Fruit fly (Drosophila melanogaster) whole organism, embryonic: ENCODE measurements around the gene AGO2.

ENCODE experiments used
- Atf3 ChIP-seq: fragments of 200-800 bp; sonication (Bioruptor generic); optimal IDR thresholded peaks from 3 replicates; lab custom pipeline; 2016; ENCODE audit warnings: missing biosample characterization, missing genetic modification characterization
- Awh ChIP-seq: fragments of 200-800 bp; sonication (Bioruptor generic); IDR thresholded peaks from 2 replicates; pipeline ENCODE4, ENCODE4 v1.3.6; 2022; ENCODE audit warnings: missing biosample characterization, missing genetic modification characterization
- CG10209 ChIP-seq: fragments of 200-800 bp; sonication (Bioruptor generic); optimal IDR thresholded peaks from 3 replicates; lab custom pipeline; 2017; ENCODE audit warnings: missing biosample characterization, mild to moderate bottlenecking, missing genetic modification characterization, missing genetic modification reagents
- CG12769 ChIP-seq: fragments of 200-800 bp; sonication (Bioruptor generic); optimal IDR thresholded peaks from 2 replicates; lab custom pipeline; 2019; ENCODE audit warnings: missing biosample characterization, mild to moderate bottlenecking, missing genetic modification characterization, moderate library complexity
- CG13894 ChIP-seq: fragments of 200-800 bp; sonication (Bioruptor generic); optimal IDR thresholded peaks from 3 replicates; lab custom pipeline; 2018; ENCODE audit warnings: missing biosample characterization, mild to moderate bottlenecking, missing genetic modification characterization, moderate library complexity
- CG14667 ChIP-seq: fragments of 200-800 bp; sonication (Bioruptor generic); IDR thresholded peaks from 2 replicates; pipeline ENCODE4 v1.3.6; 2022; ENCODE audit warnings: missing biosample characterization, missing genetic modification characterization
- CG16815 ChIP-seq: fragments of 200-800 bp; sonication (Bioruptor generic); optimal IDR thresholded peaks from 3 replicates; lab custom pipeline; 2017; ENCODE audit warnings: missing biosample characterization, mild to moderate bottlenecking, missing genetic modification characterization
- CG17912 ChIP-seq: fragments of 200-800 bp; sonication (Bioruptor generic); optimal IDR thresholded peaks from 2 replicates; lab custom pipeline; 2018; ENCODE audit warnings: missing biosample characterization, mild to moderate bottlenecking, missing genetic modification characterization
- CG18011 ChIP-seq: fragments of 200-800 bp; sonication (Bioruptor generic); optimal IDR thresholded peaks from 2 replicates; lab custom pipeline; 2017; ENCODE audit warnings: missing biosample characterization, missing genetic modification characterization, mild to moderate bottlenecking, moderate library complexity, missing genotype
- CG18619 ChIP-seq: fragments of 200-800 bp; sonication (Bioruptor generic); optimal IDR thresholded peaks from 3 replicates; lab custom pipeline; 2017; ENCODE audit warnings: missing biosample characterization, mild to moderate bottlenecking, missing genetic modification characterization
- CG31365 ChIP-seq: fragments of 200-800 bp; sonication (Bioruptor generic); optimal IDR thresholded peaks from 2 replicates; lab custom pipeline; 2018; ENCODE audit warnings: missing biosample characterization, mild to moderate bottlenecking, missing genetic modification characterization
- CG3407 ChIP-seq: fragments of 200-800 bp; sonication (Bioruptor generic); optimal IDR thresholded peaks from 2 replicates; lab custom pipeline; 2018; ENCODE audit warnings: missing biosample characterization, mild to moderate bottlenecking, missing genetic modification characterization
- CG3995 ChIP-seq: fragments of 200-800 bp; sonication (Bioruptor generic); optimal IDR thresholded peaks from 3 replicates; lab custom pipeline; 2016; ENCODE audit warnings: missing biosample characterization, missing genetic modification characterization
- CG4617 ChIP-seq: fragments of 200-800 bp; sonication (Bioruptor generic); optimal IDR thresholded peaks from 3 replicates; lab custom pipeline; 2016; ENCODE audit warnings: missing biosample characterization, missing genetic modification characterization, borderline replicate concordance
- CG6683 ChIP-seq: fragments of 200-800 bp; sonication (Bioruptor generic); optimal IDR thresholded peaks from 2 replicates; lab custom pipeline; 2017; ENCODE audit warnings: missing biosample characterization, mild to moderate bottlenecking, missing genetic modification characterization, missing genetic modification reagents
- CG6813 ChIP-seq: fragments of 200-800 bp; sonication (Bioruptor generic); optimal IDR thresholded peaks from 2 replicates; lab custom pipeline; 2017; ENCODE audit warnings: missing biosample characterization, missing genetic modification characterization, mild to moderate bottlenecking, moderate library complexity, missing genetic modification reagents
- CG7963 ChIP-seq: fragments of 200-800 bp; sonication (Bioruptor generic); IDR thresholded peaks from 3 replicates; pipeline ENCODE4 v1.3.6; 2022; ENCODE audit warnings: missing biosample characterization, missing genetic modification characterization; ENCODE audit not compliant: partially characterized antibody
- CG9609 ChIP-seq: fragments of 200-800 bp; sonication (Bioruptor generic); optimal IDR thresholded peaks from 3 replicates; lab custom pipeline; 2016; ENCODE audit warnings: missing biosample characterization, missing genetic modification characterization
- CG9727 ChIP-seq: fragments of 200-800 bp; sonication (Bioruptor generic); optimal IDR thresholded peaks from 3 replicates; lab custom pipeline; 2017; ENCODE audit warnings: missing biosample characterization, mild to moderate bottlenecking, missing genetic modification characterization
- CHES-1-like ChIP-seq: fragments of 200-800 bp; sonication (Bioruptor generic); optimal IDR thresholded peaks from 2 replicates; lab custom pipeline; 2016; ENCODE audit warnings: missing biosample characterization, missing genetic modification characterization
- CoRest ChIP-seq: fragments of 200-800 bp; sonication (Bioruptor generic); optimal IDR thresholded peaks from 3 replicates; lab custom pipeline; 2018; ENCODE audit warnings: missing biosample characterization, mild to moderate bottlenecking, missing genetic modification characterization, moderate library complexity
- D19A ChIP-seq: fragments of 200-800 bp; optimal IDR thresholded peaks from 3 replicates; lab custom pipeline; 2019; ENCODE audit warnings: missing biosample characterization, mild to moderate bottlenecking, missing genetic modification characterization, moderate library complexity
- Deaf1 ChIP-seq: fragments of 200-800 bp; optimal IDR thresholded peaks from 3 replicates; lab custom pipeline; 2019; ENCODE audit warnings: missing biosample characterization, mild to moderate bottlenecking, missing genetic modification characterization, moderate library complexity
- HLH3B ChIP-seq: fragments of 200-800 bp; sonication (Bioruptor generic); IDR thresholded peaks from 2 replicates; pipeline ENCODE4 v1.3.6; 2022; ENCODE audit warnings: missing biosample characterization, missing genetic modification characterization
- HLH4C ChIP-seq: fragments of 200-800 bp; sonication (Bioruptor generic); IDR thresholded peaks from 3 replicates; pipeline ENCODE4 v1.3.6; 2022; ENCODE audit warnings: missing biosample characterization, missing genetic modification characterization; ENCODE audit not compliant: partially characterized antibody
- Hr39 ChIP-seq: fragments of >200 bp; optimal IDR thresholded peaks from 2 replicates; lab custom pipeline; 2017
- Jarid2 ChIP-seq: fragments of 200-800 bp; sonication (Bioruptor generic); optimal IDR thresholded peaks from 3 replicates; lab custom pipeline; 2017; ENCODE audit warnings: mild to moderate bottlenecking, missing biosample characterization, missing genetic modification reagents, missing genetic modification characterization
- Kr ChIP-seq: fragments of 200-800 bp; sonication (Bioruptor generic); optimal IDR thresholded peaks from 2 replicates; lab custom pipeline; 2017; ENCODE audit warnings: missing biosample characterization, mild to moderate bottlenecking, missing genetic modification characterization
- Pdp1 ChIP-seq, 2 experiments: fragments of 200-800 bp; sonication (Bioruptor generic); optimal IDR thresholded peaks; 3 replicates each; lab custom pipeline; 2016; ENCODE audit warnings: missing biosample characterization in 2 of 2, missing genetic modification characterization in 2 of 2, mild to moderate bottlenecking in 1 of 2, moderate library complexity in 1 of 2
- Side ChIP-seq: fragments of 200-800 bp; sonication (Bioruptor generic); optimal IDR thresholded peaks from 2 replicates; lab custom pipeline; 2016; ENCODE audit warnings: missing biosample characterization, missing genetic modification characterization
- Sox100B ChIP-seq: fragments of 200-800 bp; sonication (Bioruptor generic); optimal IDR thresholded peaks from 3 replicates; lab custom pipeline; 2018; ENCODE audit warnings: missing biosample characterization, mild to moderate bottlenecking, missing genetic modification characterization
- aop ChIP-seq: fragments of 200-800 bp; sonication (Bioruptor generic); IDR thresholded peaks from 2 replicates; pipeline ENCODE4 v1.3.6; 2022; ENCODE audit warnings: missing biosample characterization, missing genetic modification characterization
- ase ChIP-seq: fragments of 200-800 bp; sonication (Bioruptor generic); IDR thresholded peaks from 3 replicates; pipeline ENCODE4 v1.3.6; 2022; ENCODE audit warnings: missing biosample characterization, missing genetic modification characterization
- chn ChIP-seq: fragments of 200-800 bp; sonication (Bioruptor generic); optimal IDR thresholded peaks from 2 replicates; lab custom pipeline; 2016; ENCODE audit warnings: missing biosample characterization, missing genetic modification characterization
- crp ChIP-seq, 2 experiments: fragments of 200-800 bp; sonication (Bioruptor generic); optimal IDR thresholded peaks; 2 replicates in 1 of 2; 3 replicates in 1 of 2; lab custom pipeline; 2017; ENCODE audit warnings: missing biosample characterization in 2 of 2, missing genetic modification characterization in 2 of 2, mild to moderate bottlenecking in 1 of 2, moderate library complexity in 1 of 2
- dimm ChIP-seq: fragments of 200-800 bp; sonication (Bioruptor generic); IDR thresholded peaks from 2 replicates; pipeline ENCODE4 v1.3.6; 2022; ENCODE audit warnings: missing biosample characterization, missing genetic modification characterization
- eve ChIP-seq, 2 experiments: fragments of >200 bp; optimal IDR thresholded peaks; 2 replicates each; lab custom pipeline; 2017; ENCODE audit warnings: missing biosample characterization in 2 of 2, missing genetic modification characterization in 2 of 2
- fd64A ChIP-seq: fragments of 200-800 bp; sonication (Bioruptor generic); optimal IDR thresholded peaks from 3 replicates; lab custom pipeline; 2018; ENCODE audit warnings: missing biosample characterization, mild to moderate bottlenecking, missing genetic modification characterization
- maf-S ChIP-seq: fragments of 200-800 bp; sonication (Bioruptor generic); optimal IDR thresholded peaks from 2 replicates; lab custom pipeline; 2016; ENCODE audit warnings: missing biosample characterization, missing genetic modification characterization
- nom ChIP-seq: fragments of 200-800 bp; sonication (Bioruptor generic); optimal IDR thresholded peaks from 2 replicates; lab custom pipeline; 2017; ENCODE audit warnings: missing biosample characterization, missing genetic modification characterization, mild to moderate bottlenecking, moderate library complexity, missing genetic modification reagents
- org-1 ChIP-seq: fragments of 200-800 bp; sonication (Bioruptor generic); optimal IDR thresholded peaks from 2 replicates; lab custom pipeline; 2017; ENCODE audit warnings: missing biosample characterization, missing genetic modification characterization
- pho ChIP-seq: fragments of 200-800 bp; sonication (Bioruptor generic); optimal IDR thresholded peaks from 2 replicates; lab custom pipeline; 2016; ENCODE audit warnings: missing biosample characterization, missing genetic modification characterization
- repo ChIP-seq: fragments of 200-800 bp; sonication (Bioruptor generic); optimal IDR thresholded peaks from 2 replicates; lab custom pipeline; 2016; ENCODE audit warnings: missing biosample characterization, missing genetic modification characterization
- ro ChIP-seq: fragments of 200-800 bp; sonication (Bioruptor generic); IDR thresholded peaks from 2 replicates; pipeline ENCODE4 v1.3.6; 2022; ENCODE audit warnings: missing biosample characterization, missing genetic modification characterization
- schlank ChIP-seq: fragments of 200-800 bp; sonication (Bioruptor generic); optimal IDR thresholded peaks from 2 replicates; lab custom pipeline; 2018; ENCODE audit warnings: missing biosample characterization, mild to moderate bottlenecking, missing genetic modification characterization
- seq ChIP-seq: fragments of 200-800 bp; sonication (Bioruptor generic); IDR thresholded peaks from 2 replicates; pipeline ENCODE4 v1.3.6; 2022; ENCODE audit warnings: missing biosample characterization, missing genetic modification characterization
- slou ChIP-seq: fragments of 200-800 bp; sonication (Bioruptor generic); optimal IDR thresholded peaks from 3 replicates; lab custom pipeline; 2016; ENCODE audit warnings: missing biosample characterization, missing genetic modification characterization
- tap ChIP-seq: fragments of 200-800 bp; optimal IDR thresholded peaks from 3 replicates; lab custom pipeline; 2019; ENCODE audit warnings: missing biosample characterization, mild to moderate bottlenecking, missing genetic modification characterization, moderate library complexity
- tx ChIP-seq: fragments of 200-800 bp; sonication (Bioruptor generic); optimal IDR thresholded peaks from 2 replicates; lab custom pipeline; 2016; ENCODE audit warnings: missing biosample characterization, missing genetic modification characterization
- unpg ChIP-seq: fragments of 200-800 bp; sonication (Bioruptor generic); optimal IDR thresholded peaks from 3 replicates; lab custom pipeline; 2018; ENCODE audit warnings: missing biosample characterization, mild to moderate bottlenecking, missing genetic modification characterization, moderate library complexity
- zfh2 ChIP-seq: fragments of 200-800 bp; sonication (Bioruptor generic); optimal IDR thresholded peaks from 2 replicates; lab custom pipeline; 2016; ENCODE audit warnings: missing biosample characterization, missing genetic modification characterization

AGO2 gene

DNA sequence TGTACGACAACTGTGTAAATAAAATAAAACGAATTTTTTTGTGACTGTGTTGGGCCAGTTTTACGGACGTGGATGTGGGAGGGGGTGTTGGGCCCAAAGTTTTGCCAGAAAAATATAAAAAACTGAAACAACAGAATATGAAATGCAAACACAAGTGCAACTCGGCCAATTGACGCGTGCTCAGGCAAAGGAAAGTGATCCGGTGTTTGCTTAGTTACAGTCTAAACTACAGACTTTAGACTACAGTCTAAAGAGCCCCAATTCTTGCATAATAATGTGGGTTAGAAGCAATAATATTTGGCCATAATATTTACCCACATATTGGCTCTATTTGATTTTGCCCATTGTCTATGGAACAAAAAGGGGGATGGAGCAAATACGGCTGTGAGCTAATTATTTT lies 5.1 kb upstream of the AGO2 start (continued):
- TF ChIP-seq Awh (GFP tag; lab: Robert Waterston, UW) = no peak
- TF ChIP-seq D19A (tag; lab: Kevin White, UChicago) = no peak
- TF ChIP-seq CG12769 (tag; lab: Kevin White, UChicago) = peak; percentile 57
- no peak for TF ChIP-seq Deaf1 (tag; lab: Kevin White, UChicago)
- TF ChIP-seq Pdp1 (GFP tag; optimal IDR thresholded peaks at IDR 0.05; lab: Kevin White, UChicago) = peak in 1 of 2 experiments; percentile 34
- TF ChIP-seq tx (GFP tag; lab: Kevin White, UChicago) = no peak
- no peak for TF ChIP-seq CHES-1-like (GFP tag; lab: Kevin White, UChicago)
- no peak for TF ChIP-seq Jarid2 (GFP tag; lab: Kevin White, UChicago)
- TF ChIP-seq Sox100B (GFP tag; lab: Kevin White, UChicago) = no peak
- TF ChIP-seq tap (tag; lab: Kevin White, UChicago) = no peak
- TF ChIP-seq CG7963 (GFP tag; lab: Robert Waterston, UW) = no peak
- no peak for TF ChIP-seq zfh2
- TF ChIP-seq CG10209 (GFP tag; lab: Kevin White, UChicago) = peak; percentile 45
- peak; percentile 57 for TF ChIP-seq schlank (tag; lab: Kevin White, UChicago)
- TF ChIP-seq fd64A = no peak
- TF ChIP-seq CG9609 = no peak
- no peak for TF ChIP-seq CG6683 (GFP tag; lab: Kevin White, UChicago)
- TF ChIP-seq dimm (GFP tag; lab: Robert Waterston, UW) = no peak
- TF ChIP-seq CG3995 (GFP tag; lab: Kevin White, UChicago) = no peak
- no peak for TF ChIP-seq chn
- TF ChIP-seq CG18011 (GFP tag; lab: Kevin White, UChicago) = no peak
- TF ChIP-seq repo (GFP tag; lab: Kevin White, UChicago) = no peak
- TF ChIP-seq nom (GFP tag; lab: Kevin White, UChicago) = no peak
- TF ChIP-seq org-1 (GFP tag; lab: Kevin White, UChicago) = peak; percentile 37
- peak; percentile 11 for TF ChIP-seq CG18619
- no peak for TF ChIP-seq CG16815 (GFP tag; lab: Kevin White, UChicago)
- TF ChIP-seq pho (GFP tag; lab: Kevin White, UChicago) = no peak
- TF ChIP-seq unpg (GFP tag; lab: Kevin White, UChicago) = peak; percentile 7
- TF ChIP-seq CG14667 (GFP tag; lab: Robert Waterston, UW) = no peak
- peak; percentile 15 for TF ChIP-seq Side (GFP tag; lab: Kevin White, UChicago)
- TF ChIP-seq crp (GFP tag; optimal IDR thresholded peaks at IDR 0.05; lab: Kevin White, UChicago) = no peak
- TF ChIP-seq HLH3B = no peak
- TF ChIP-seq CG17912 = no peak
- TF ChIP-seq aop (GFP tag; lab: Robert Waterston, UW) = no peak
- no peak for TF ChIP-seq slou
- TF ChIP-seq seq = 0 out of 2 replicates have a peak, but pooled peaks have one; percentile 19
- TF ChIP-seq CG6813 (GFP tag; lab: Kevin White, UChicago) = peak; percentile 67
- TF ChIP-seq ase (GFP tag; lab: Robert Waterston, UW) = no peak
- TF ChIP-seq Hr39 = no peak
- TF ChIP-seq CG31365 (tag; lab: Kevin White, UChicago) = no peak
- no peak for TF ChIP-seq CG4617
- no peak for TF ChIP-seq Atf3
- peak; percentile 19 for TF ChIP-seq CG13894 (tag; lab: Kevin White, UChicago)
- TF ChIP-seq HLH4C (GFP tag; lab: Robert Waterston, UW) = no peak
- no peak for TF ChIP-seq CG9727
- no peak for TF ChIP-seq Kr (GFP tag; lab: Kevin White, UChicago)
- no peak for TF ChIP-seq maf-S
- peak; percentile 4 for TF ChIP-seq CoRest (tag; lab: Kevin White, UChicago)
- TF ChIP-seq CG3407 (GFP tag; lab: Kevin White, UChicago) = no peak
- no peak for TF ChIP-seq ro (GFP tag; lab: Robert Waterston, UW)
- no peak for TF ChIP-seq eve (GFP tag; optimal IDR thresholded peaks at IDR 0.05; lab: Kevin White, UChicago)
